Fruit fly (Drosophila melanogaster): ENCODE measurements around the gene Ddr.

Gene Ddr

DNA sequence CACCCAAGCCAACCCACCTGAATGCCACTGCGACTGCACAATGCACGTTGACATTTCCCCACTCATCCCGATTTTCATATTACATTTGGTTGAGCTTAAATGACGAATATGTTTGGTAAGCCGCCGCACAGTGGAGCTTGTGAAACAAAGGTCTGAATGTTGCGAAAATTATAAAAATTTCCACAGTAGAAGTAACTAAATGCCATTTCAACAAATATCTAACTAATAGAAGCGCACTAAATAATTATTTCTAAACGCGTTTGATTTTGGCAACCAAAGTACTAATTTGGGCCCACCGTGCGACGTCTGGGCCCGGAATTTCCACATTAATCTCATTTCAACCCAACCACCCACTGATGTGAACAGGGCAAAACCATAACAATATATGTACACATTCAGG is 54.0 kb downstream of the Ddr start (continued):
- TF ChIP-seq hkb (optimal IDR thresholded peaks at IDR 0.05) (no peak), hkb (GFP tag; IDR thresholded peaks at IDR 0.05) (no peak; the same call in 1 of the 2 replicates), Nf-YB (GFP tag; optimal IDR thresholded peaks at IDR 0.05) (no peak), CG15269 (tag; optimal IDR thresholded peaks at IDR 0.05) (no peak), zen (tag; optimal IDR thresholded peaks at IDR 0.05) (no peak), CG11560 (tag; IDR thresholded peaks at IDR 0.05) (no peak), NfI (GFP tag; optimal IDR thresholded peaks at IDR 0.05) (no peak), CG2199 (GFP tag; IDR thresholded peaks at IDR 0.05) (no peak), ara (GFP tag; IDR thresholded peaks at IDR 0.05) (0 out of 2 replicates have a peak, but pooled peaks have one; percentile 13), toy (GFP tag; IDR thresholded peaks at IDR 0.05) (no peak), tx (GFP tag; optimal IDR thresholded peaks at IDR 0.05) (no peak), h (optimal IDR thresholded peaks at IDR 0.05) (no peak), ci (GFP tag; IDR thresholded peaks at IDR 0.05) (0 out of 3 replicates have a peak, but pooled peaks have one; percentile 30), twi (tag; optimal IDR thresholded peaks at IDR 0.05) (no peak), CG6791 (GFP tag; IDR thresholded peaks at IDR 0.05; ENCODE audit: partially characterized antibody) (no peak), CG9817 (tag; optimal IDR thresholded peaks at IDR 0.05) (no peak), CG31388 (GFP tag; optimal IDR thresholded peaks at IDR 0.05) (no peak), her (GFP tag; optimal IDR thresholded peaks at IDR 0.05) (no peak), CG7556 (GFP tag; optimal IDR thresholded peaks at IDR 0.05) (no peak), Doc2 (GFP tag; IDR thresholded peaks at IDR 0.05) (no peak), unc-4 (GFP tag; IDR thresholded peaks at IDR 0.05; ENCODE audit: partially characterized antibody) (no peak), Chrac-16 (GFP tag; optimal IDR thresholded peaks at IDR 0.05) (no peak), klu (GFP tag; IDR thresholded peaks at IDR 0.05) (no peak), ttk (GFP tag; IDR thresholded peaks at IDR 0.05) (no peak), CG30431 (GFP tag; optimal IDR thresholded peaks at IDR 0.05) (no peak), phol (tag; optimal IDR thresholded peaks at IDR 0.05) (peak; percentile 23), dmrt11E (tag; optimal IDR thresholded peaks at IDR 0.05) (peak; percentile 6), vnd (GFP tag; IDR thresholded peaks at IDR 0.05; ENCODE audit: partially characterized antibody) (no peak), CG10147 (GFP tag; optimal IDR thresholded peaks at IDR 0.05) (no peak), ro (GFP tag; IDR thresholded peaks at IDR 0.05) (no peak), al (GFP tag; IDR thresholded peaks at IDR 0.05) (no peak), Meics (GFP tag; optimal IDR thresholded peaks at IDR 0.05) (peak; percentile 4), slou (GFP tag; optimal IDR thresholded peaks at IDR 0.05) (no peak), CG15601 (tag; optimal IDR thresholded peaks at IDR 0.05) (no peak), MBD-R2 (GFP tag; IDR thresholded peaks at IDR 0.05) (no peak), yki (optimal IDR thresholded peaks at IDR 0.05) (no peak), MTF-1 (GFP tag; optimal IDR thresholded peaks at IDR 0.05; ENCODE audit: borderline replicate concordance) (no peak), CG10959 (GFP tag; IDR thresholded peaks at IDR 0.05) (no peak), Hey (tag; optimal IDR thresholded peaks at IDR 0.05) (no peak), Sox102F (GFP tag; optimal IDR thresholded peaks at IDR 0.05) (peak; percentile 59), CG12744 (GFP tag; optimal IDR thresholded peaks at IDR 0.05) (no peak), zen2 (GFP tag; IDR thresholded peaks at IDR 0.05; ENCODE audit: partially characterized antibody) (no peak), CG2889 (GFP tag; IDR thresholded peaks at IDR 0.05) (no peak), shn (GFP tag; optimal IDR thresholded peaks at IDR 0.05) (no peak), peb (GFP tag; IDR thresholded peaks at IDR 0.05) (no peak), Eip74EF (GFP tag; optimal IDR thresholded peaks at IDR 0.05) (no peak), cad (GFP tag; optimal IDR thresholded peaks at IDR 0.05) (no peak), sr (GFP tag; IDR thresholded peaks at IDR 0.05) (no peak), chif (GFP tag; optimal IDR thresholded peaks at IDR 0.05) (peak; percentile 18 to 22), CG16863 (GFP tag; optimal IDR thresholded peaks at IDR 0.05) (no peak), chinmo (GFP tag; IDR thresholded peaks at IDR 0.05; ENCODE audit: partially characterized antibody) (no peak), Hr3 (GFP tag; optimal IDR thresholded peaks at IDR 0.05) (no peak), sqz (GFP tag; optimal IDR thresholded peaks at IDR 0.05) (no peak)

Data from whole organism, embryonic.